Fruit fly (Drosophila melanogaster) whole organism, wandering third instar larva: ENCODE results near the gene cnir.

Source experiments
- CG32264 ChIP-seq: fragments of 200-800 bp; sonication (Bioruptor generic); optimal IDR thresholded peaks from 2 replicates; lab custom pipeline; 2016; ENCODE audit warnings: missing biosample characterization, missing genetic modification characterization
- CG9705 ChIP-seq: fragments of 200-800 bp; sonication (Bioruptor generic); optimal IDR thresholded peaks from 2 replicates; lab custom pipeline; 2018; ENCODE audit warnings: missing biosample characterization, mild to moderate bottlenecking, missing genetic modification characterization
- Dfd ChIP-seq: fragments of >200 bp; optimal IDR thresholded peaks from 2 replicates; lab custom pipeline; 2017; ENCODE audit warnings: missing biosample characterization, missing genetic modification characterization
- GATAd ChIP-seq: sonication (Bioruptor generic); optimal IDR thresholded peaks from 2 replicates; lab custom pipeline; 2016; ENCODE audit warnings: missing biosample characterization, missing genetic modification characterization
- HLH106 ChIP-seq: fragments of 200-800 bp; optimal IDR thresholded peaks from 3 replicates; lab custom pipeline; 2019; ENCODE audit warnings: missing biosample characterization, mild to moderate bottlenecking, missing genetic modification characterization, moderate library complexity
- Hr78 ChIP-seq: fragments of >200 bp; optimal IDR thresholded peaks from 2 replicates; lab custom pipeline; 2017; ENCODE audit warnings: missing biosample characterization, missing genetic modification characterization
- Hr83 ChIP-seq: fragments of 200-300 bp; sonication (Bioruptor generic); optimal IDR thresholded peaks from 2 replicates; lab custom pipeline; 2016; ENCODE audit warnings: missing biosample characterization, mild to moderate bottlenecking, missing genetic modification characterization, moderate library complexity; ENCODE audit not compliant: poor library complexity, severe bottlenecking
- Jra ChIP-seq: sonication (Bioruptor generic); optimal IDR thresholded peaks from 2 replicates; lab custom pipeline; 2016; ENCODE audit warnings: missing biosample characterization, missing genetic modification characterization
- Mio ChIP-seq: sonication (Bioruptor generic); optimal IDR thresholded peaks from 2 replicates; lab custom pipeline; 2016; ENCODE audit warnings: missing biosample characterization, missing genetic modification characterization
- Myc ChIP-seq: fragments of >200 bp; optimal IDR thresholded peaks from 2 replicates; lab custom pipeline; 2017
- N ChIP-seq: fragments of >200 bp; optimal IDR thresholded peaks from 2 replicates; lab custom pipeline; 2018; ENCODE audit warnings: missing biosample characterization, missing external identifiers, missing genetic modification characterization
- Rel ChIP-seq, 2 experiments: fragments of 200-800 bp; sonication (Bioruptor generic) in 1 of 2; optimal IDR thresholded peaks; 2 replicates in 1 of 2; 3 replicates in 1 of 2; lab custom pipeline; 2016 to 2019; ENCODE audit warnings: mild to moderate bottlenecking in 2 of 2, missing biosample characterization in 2 of 2, missing genetic modification characterization in 2 of 2, moderate library complexity in 1 of 2
- Sp1 ChIP-seq: fragments of 200-800 bp; sonication (Bioruptor generic); optimal IDR thresholded peaks from 3 replicates; lab custom pipeline; 2019; ENCODE audit warnings: missing biosample characterization, mild to moderate bottlenecking, missing genetic modification characterization, moderate library complexity
- br ChIP-seq: fragments of 200-800 bp; sonication (Bioruptor generic); optimal IDR thresholded peaks from 2 replicates; lab custom pipeline; 2016; ENCODE audit warnings: missing biosample characterization, missing genetic modification characterization
- dl ChIP-seq, 2 experiments: fragments of 175-275, 200-275 bp in 1 of 2; fragments of 200-275 bp in 1 of 2; sonication (Bioruptor generic); optimal IDR thresholded peaks; lab custom pipeline; 2018; ENCODE audit warnings: mild to moderate bottlenecking in 2 of 2, missing biosample characterization in 2 of 2, missing genetic modification characterization in 2 of 2, moderate library complexity in 2 of 2; ENCODE audit not compliant: partially characterized antibody in 2 of 2, insufficient read depth in 1 of 2
- dmrt93B ChIP-seq: fragments of 200-800 bp; sonication (Bioruptor generic); optimal IDR thresholded peaks from 2 replicates; lab custom pipeline; 2018; ENCODE audit warnings: missing biosample characterization, mild to moderate bottlenecking, missing genetic modification characterization
- ey ChIP-seq: fragments of 200-800 bp; sonication (Bioruptor generic); optimal IDR thresholded peaks from 2 replicates; lab custom pipeline; 2016; ENCODE audit warnings: missing biosample characterization, missing genetic modification characterization
- h ChIP-seq: fragments of 200-800 bp; sonication (Bioruptor generic); optimal IDR thresholded peaks from 3 replicates; lab custom pipeline; 2016; ENCODE audit warnings: missing biosample characterization, mild to moderate bottlenecking, missing genetic modification characterization
- jim ChIP-seq: fragments of 175-275, 200-325 bp; sonication (Bioruptor generic); optimal IDR thresholded peaks from 2 replicates; lab custom pipeline; 2016; ENCODE audit warnings: missing biosample characterization, mild to moderate bottlenecking, missing genetic modification characterization
- lola ChIP-seq: fragments of >200 bp; optimal IDR thresholded peaks from 2 replicates; lab custom pipeline; 2017; ENCODE audit warnings: missing biosample characterization, missing genetic modification characterization
- psq ChIP-seq: fragments of 200-800 bp; sonication (Bioruptor generic); optimal IDR thresholded peaks from 3 replicates; lab custom pipeline; 2017; ENCODE audit warnings: missing biosample characterization, mild to moderate bottlenecking, missing genetic modification characterization, moderate library complexity
- rgr ChIP-seq: fragments of 200-800 bp; sonication (Bioruptor generic); optimal IDR thresholded peaks from 3 replicates; lab custom pipeline; 2016; ENCODE audit warnings: missing biosample characterization, mild to moderate bottlenecking, missing genetic modification characterization
- sv ChIP-seq: fragments of 200-800 bp; sonication (Bioruptor generic); optimal IDR thresholded peaks from 3 replicates; lab custom pipeline; 2016; ENCODE audit warnings: missing biosample characterization, missing genetic modification characterization
- tai ChIP-seq: sonication (Bioruptor generic); optimal IDR thresholded peaks from 2 replicates; lab custom pipeline; 2016; ENCODE audit warnings: missing biosample characterization, missing genetic modification characterization

cnir gene

DNA sequence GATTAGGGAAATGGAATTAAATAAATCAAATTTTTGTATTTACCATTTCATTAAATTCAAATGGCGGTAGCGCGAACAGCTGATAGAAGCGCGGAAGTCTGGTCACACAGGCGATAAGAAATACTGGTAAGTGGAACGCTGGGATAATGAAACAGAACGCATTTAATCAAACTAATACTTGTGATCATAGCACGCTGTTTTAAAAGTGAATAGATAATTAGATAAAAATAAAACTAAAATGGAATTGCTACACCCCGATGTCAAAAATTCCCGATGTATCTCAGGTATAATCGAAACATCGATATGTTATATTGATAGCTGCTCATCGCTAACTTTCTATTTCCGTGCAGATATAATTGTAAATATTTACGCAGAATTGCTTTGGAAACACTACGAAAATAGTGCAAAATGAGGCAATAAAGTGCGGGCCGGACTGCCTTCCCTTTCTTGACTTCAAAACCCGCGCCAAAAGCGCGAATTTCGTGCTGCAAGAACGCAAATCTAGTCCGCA is 46.9 kb downstream of the cnir start, which contains the start of the genes okr and CG3558:
TSS of gene okr (minus strand) at position 96 of the 511 bp plus-strand sequence.
TSS of gene CG3558 (plus strand) at position 207 of the 511 bp plus-strand sequence.
- no peak for TF ChIP-seq CG32264 (GFP tag; lab: Kevin White, UChicago)
- TF ChIP-seq Dfd (GFP tag; lab: Kevin White, UChicago), result no peak
- no peak for TF ChIP-seq ey (GFP tag; lab: Kevin White, UChicago)
- TF ChIP-seq sv (GFP tag; lab: Kevin White, UChicago), result peak; percentile 2
- no peak for TF ChIP-seq dmrt93B (GFP tag; lab: Kevin White, UChicago)
- TF ChIP-seq HLH106, result no peak
- no peak for TF ChIP-seq GATAd (GFP tag; lab: Kevin White, UChicago)
- TF ChIP-seq br, result no peak
- no peak for TF ChIP-seq dl (GFP tag; optimal IDR thresholded peaks at IDR 0.05; lab: Kevin White, UChicago; ENCODE audit: insufficient read depth in 1 of 2, partially characterized antibody in 2 of 2)
- no peak for TF ChIP-seq lola (GFP tag; lab: Kevin White, UChicago)
- no peak for TF ChIP-seq h
- TF ChIP-seq Mio (GFP tag; lab: Kevin White, UChicago), result no peak
- no peak for TF ChIP-seq Jra (GFP tag; lab: Kevin White, UChicago)
- TF ChIP-seq psq (GFP tag; lab: Kevin White, UChicago), result no peak
- TF ChIP-seq CG9705 (GFP tag; lab: Kevin White, UChicago), result peak; percentile 1
- no peak for TF ChIP-seq tai (GFP tag; lab: Kevin White, UChicago)
- no peak for TF ChIP-seq jim (GFP tag; lab: Kevin White, UChicago)
- no peak for TF ChIP-seq Rel (GFP tag; optimal IDR thresholded peaks at IDR 0.05; lab: Kevin White, UChicago)
- peak; percentile 2 for TF ChIP-seq Rel (tag; optimal IDR thresholded peaks at IDR 0.05; lab: Kevin White, UChicago)
- no peak for TF ChIP-seq Hr78 (GFP tag; lab: Kevin White, UChicago)
- no peak for TF ChIP-seq Hr83 (GFP tag; lab: Kevin White, UChicago)
- TF ChIP-seq Sp1 (GFP tag; lab: Kevin White, UChicago), result no peak
- TF ChIP-seq Myc (lab: Kevin White, UChicago), result peak; percentile 16
- TF ChIP-seq rgr (GFP tag; lab: Kevin White, UChicago), result no peak
- TF ChIP-seq N (GFP tag; lab: Kevin White, UChicago), result no peak
